Worm (Caenorhabditis elegans): ENCODE results near the gene srab-2.

DNA sequence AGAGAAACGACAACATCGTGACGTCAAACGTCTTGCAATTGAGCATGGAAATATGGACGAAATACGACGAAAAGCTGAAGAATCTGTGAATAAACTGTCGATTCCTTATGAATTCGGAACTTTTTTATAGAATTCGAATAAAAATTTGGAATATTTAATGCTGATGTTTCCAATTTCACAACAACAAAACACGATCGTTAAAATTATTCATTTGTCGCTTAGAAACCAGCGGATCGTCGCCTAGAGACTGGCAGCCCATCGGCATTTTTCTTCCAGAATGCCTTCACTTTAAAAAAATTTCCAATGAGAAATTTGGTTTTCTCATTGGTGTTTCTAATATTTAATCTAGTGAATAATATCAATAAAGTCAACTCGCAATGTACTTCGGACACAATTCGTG lies 51.5 kb downstream of the srab-2 start, which contains the start of gene cwp-4:
- no peak for TF ChIP-seq unc-62 (GFP tag; optimal IDR thresholded peaks at IDR 0.05)
- no peak for TF ChIP-seq snpc-4 (tag; optimal IDR thresholded peaks at IDR 0.05)
- TF ChIP-seq elt-3 (tag; optimal IDR thresholded peaks at IDR 0.05) = no peak
- no peak for TF ChIP-seq zag-1 (tag; optimal IDR thresholded peaks at IDR 0.05)
- TF ChIP-seq egl-27 (tag; optimal IDR thresholded peaks at IDR 0.05) = no peak
- TF ChIP-seq nhr-6 (tag; optimal IDR thresholded peaks at IDR 0.05) = no peak
- TF ChIP-seq elt-1 (tag; optimal IDR thresholded peaks at IDR 0.05) = no peak
